Fruit fly (Drosophila melanogaster): Measurements from ENCODE around the gene CG2211.

The CG2211 gene

dm6 chr3L:1334571-1335427, at the start of gene CG2211, which contains the start of gene Hmbs:
CG2211 (minus strand) TSS chr3L:1335359.
Hmbs (plus strand) TSS chr3L:1334889.
- TF ChIP-seq pan (optimal IDR thresholded peaks at IDR 0.05) (no peak), usp (GFP tag; optimal IDR thresholded peaks at IDR 0.05) (no peak), Dll (optimal IDR thresholded peaks at IDR 0.05) (no peak), psq (optimal IDR thresholded peaks at IDR 0.05) (no peak), CG8478 (optimal IDR thresholded peaks at IDR 0.05) (no peak), EcR (GFP tag; optimal IDR thresholded peaks at IDR 0.05) (no peak)

dm6 chr3L:1380959-1381358, 45.8 kb upstream of the CG2211 start:
- TF ChIP-seq pan (optimal IDR thresholded peaks at IDR 0.05) (no peak), CG8478 (optimal IDR thresholded peaks at IDR 0.05) (no peak), Dll (optimal IDR thresholded peaks at IDR 0.05) (no peak), usp (GFP tag; optimal IDR thresholded peaks at IDR 0.05) (no peak), psq (optimal IDR thresholded peaks at IDR 0.05) (no peak), EcR (GFP tag; optimal IDR thresholded peaks at IDR 0.05) (no peak)

- TF ChIP-seq psq (optimal IDR thresholded peaks at IDR 0.05) (no peak), pan (optimal IDR thresholded peaks at IDR 0.05) (no peak), CG8478 (optimal IDR thresholded peaks at IDR 0.05) (no peak), EcR (GFP tag; optimal IDR thresholded peaks at IDR 0.05) (no peak), Dll (optimal IDR thresholded peaks at IDR 0.05) (no peak), usp (GFP tag; optimal IDR thresholded peaks at IDR 0.05) (no peak)
Observed at dm6 chr3L:1379741-1380465, 44.7 kb upstream of the CG2211 start.

- TF ChIP-seq usp (GFP tag; optimal IDR thresholded peaks at IDR 0.05) (no peak), EcR (GFP tag; optimal IDR thresholded peaks at IDR 0.05) (peak in 1 of 2 experiments; percentile 22)
Observed at dm6 chr3L:1378862-1379543, 43.8 kb upstream of the CG2211 start.

dm6 chr3L:1378098-1378645, 43.0 kb upstream of the CG2211 start:
- TF ChIP-seq psq (optimal IDR thresholded peaks at IDR 0.05) (no peak), usp (GFP tag; optimal IDR thresholded peaks at IDR 0.05) (no peak), Dll (optimal IDR thresholded peaks at IDR 0.05) (no peak), pan (optimal IDR thresholded peaks at IDR 0.05) (no peak), EcR (GFP tag; optimal IDR thresholded peaks at IDR 0.05) (no peak)

- TF ChIP-seq CG8478 (optimal IDR thresholded peaks at IDR 0.05) (no peak), usp (GFP tag; optimal IDR thresholded peaks at IDR 0.05) (no peak), psq (optimal IDR thresholded peaks at IDR 0.05) (no peak), Dll (optimal IDR thresholded peaks at IDR 0.05) (no peak), EcR (GFP tag; optimal IDR thresholded peaks at IDR 0.05) (no peak)
Observed at dm6 chr3L:1376014-1376745, 41.0 kb upstream of the CG2211 start.

- TF ChIP-seq pan (optimal IDR thresholded peaks at IDR 0.05) (no peak), psq (optimal IDR thresholded peaks at IDR 0.05) (no peak), Dll (optimal IDR thresholded peaks at IDR 0.05) (no peak), CG8478 (optimal IDR thresholded peaks at IDR 0.05) (no peak), usp (GFP tag; optimal IDR thresholded peaks at IDR 0.05) (no peak), EcR (GFP tag; optimal IDR thresholded peaks at IDR 0.05) (no peak)
Observed at dm6 chr3L:1374438-1375133, 39.4 kb upstream of the CG2211 start.

dm6 chr3L:1370939-1371338, 35.8 kb upstream of the CG2211 start:
- TF ChIP-seq psq (optimal IDR thresholded peaks at IDR 0.05), result no peak
- TF ChIP-seq CG8478 (optimal IDR thresholded peaks at IDR 0.05), result no peak
- no peak for TF ChIP-seq pan (optimal IDR thresholded peaks at IDR 0.05)
- TF ChIP-seq EcR (GFP tag; optimal IDR thresholded peaks at IDR 0.05), result no peak
- TF ChIP-seq usp (GFP tag; optimal IDR thresholded peaks at IDR 0.05), result no peak

dm6 chr3L:1370099-1370678, 35.0 kb upstream of the CG2211 start, which contains the start of gene ru:
ru (plus strand) TSS chr3L:1370628.
- no peak for TF ChIP-seq EcR (GFP tag; optimal IDR thresholded peaks at IDR 0.05)
- no peak for TF ChIP-seq pan (optimal IDR thresholded peaks at IDR 0.05)
- no peak for TF ChIP-seq psq (optimal IDR thresholded peaks at IDR 0.05)
- TF ChIP-seq Dll (optimal IDR thresholded peaks at IDR 0.05), result no peak
- no peak for TF ChIP-seq usp (GFP tag; optimal IDR thresholded peaks at IDR 0.05)
- no peak for TF ChIP-seq CG8478 (optimal IDR thresholded peaks at IDR 0.05)

dm6 chr3L:1368201-1368617, 33.0 kb upstream of the CG2211 start:
- TF ChIP-seq EcR (GFP tag; optimal IDR thresholded peaks at IDR 0.05), result no peak
- no peak for TF ChIP-seq pan (optimal IDR thresholded peaks at IDR 0.05)
- TF ChIP-seq usp (GFP tag; optimal IDR thresholded peaks at IDR 0.05), result no peak
- no peak for TF ChIP-seq CG8478 (optimal IDR thresholded peaks at IDR 0.05)
- TF ChIP-seq psq (optimal IDR thresholded peaks at IDR 0.05), result no peak
- no peak for TF ChIP-seq Dll (optimal IDR thresholded peaks at IDR 0.05)

All from whole organism.